Worm (Caenorhabditis elegans) whole organism, L1 larva: Measurements from ENCODE around the gene tni-3.

ENCODE experiments used
- dpl-1 ChIP-seq, 3 experiments: fragments of 150-350 bp in 2 of 3; sonication (generic microtip) in 1 of 3; optimal IDR thresholded peaks; 2 replicates each; lab custom pipeline; 2014 to 2017; ENCODE audit warnings: missing biosample characterization in 3 of 3, missing genetic modification characterization in 3 of 3, missing genetic modification reagents in 3 of 3
- efl-1 ChIP-seq, 4 experiments: fragments of 150-350 bp; optimal IDR thresholded peaks in 3 of 4; peaks in 1 of 4; 1 replicate in 1 of 4; 2 replicates in 3 of 4; lab custom pipeline; 2014; ENCODE audit warnings: missing biosample characterization in 2 of 4, missing genetic modification characterization in 2 of 4, missing genetic modification reagents in 2 of 4
- nhr-237 ChIP-seq: fragments of 150-350 bp; optimal IDR thresholded peaks from 2 replicates; lab custom pipeline; 2014; ENCODE audit warnings: missing biosample characterization, missing genetic modification characterization
- nhr-71 ChIP-seq: sonication (generic microtip); optimal IDR thresholded peaks from 2 replicates; lab custom pipeline; 2016; ENCODE audit warnings: mild to moderate bottlenecking, missing genetic modification characterization, moderate library complexity, missing compliant biosample characterization
- sox-4 ChIP-seq: sonication (generic microtip); optimal IDR thresholded peaks from 2 replicates; lab custom pipeline; 2016; ENCODE audit warnings: missing genetic modification characterization, missing compliant biosample characterization
- unc-62 ChIP-seq: fragments of 150-350 bp; optimal IDR thresholded peaks from 2 replicates; lab custom pipeline; 2014; ENCODE audit warnings: missing biosample characterization, missing genetic modification reagents, missing genetic modification characterization
- zip-4 ChIP-seq: fragments of 200-800 bp; sonication (Bioruptor generic); optimal IDR thresholded peaks from 2 replicates; lab custom pipeline; 2018; ENCODE audit warnings: mild to moderate bottlenecking, missing genetic modification characterization, moderate library complexity, missing compliant biosample characterization

DNA sequence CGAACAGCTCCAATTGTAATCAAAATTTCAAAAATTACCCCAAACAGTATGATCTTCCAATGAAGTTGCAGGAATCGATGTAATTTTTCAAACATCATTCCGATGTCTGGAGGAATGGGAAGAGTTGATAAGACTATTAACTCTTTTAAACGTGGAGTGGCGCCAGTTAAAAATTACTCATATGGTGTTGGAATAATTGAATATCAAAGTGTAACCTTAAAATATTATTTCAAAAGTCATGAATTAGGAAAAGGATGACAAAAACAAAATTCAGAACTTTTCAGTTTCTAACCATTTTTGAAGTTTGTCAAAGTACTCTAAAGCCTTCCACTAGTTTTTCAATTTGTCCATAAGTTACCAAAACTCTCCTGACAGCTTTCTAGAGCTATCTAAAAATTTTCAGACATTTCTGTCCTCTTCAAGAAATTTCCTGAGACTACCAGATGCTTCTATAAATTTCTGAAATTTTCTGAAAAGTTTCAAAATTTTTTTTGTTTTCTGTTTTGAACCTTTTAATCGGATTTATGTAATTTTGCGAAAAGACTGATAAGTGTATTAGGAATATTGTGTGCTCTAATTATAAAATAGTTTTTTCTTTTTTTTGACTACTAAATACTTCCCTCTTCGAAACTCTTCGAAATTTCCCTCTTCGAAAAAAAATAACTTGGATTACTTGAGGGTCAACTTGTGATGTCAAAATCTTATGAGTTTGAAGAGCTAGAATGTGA, 19.2 kb upstream of the tni-3 start, which contains the start of the genes clec-35 and clec-27:
- no peak for TF ChIP-seq sox-4
- TF ChIP-seq nhr-237 (tag; lab: Kevin White, UChicago): no peak
- no peak for TF ChIP-seq nhr-71 (tag; lab: Kevin White, UChicago)
- no peak for TF ChIP-seq unc-62
- TF ChIP-seq zip-4 (GFP tag; lab: Kevin White, UChicago): no peak
- TF ChIP-seq efl-1 (optimal IDR thresholded peaks at IDR 0.05; lab: Kevin White, UChicago): no peak
- no peak for TF ChIP-seq efl-1 (GFP tag; optimal IDR thresholded peaks at IDR 0.05 in 1 of 2; lab: Kevin White, UChicago)
- TF ChIP-seq dpl-1 (GFP tag; optimal IDR thresholded peaks at IDR 0.05; lab: Kevin White, UChicago): no peak
